Worm (Caenorhabditis elegans): ENCODE data around the gene unc-1.

DNA sequence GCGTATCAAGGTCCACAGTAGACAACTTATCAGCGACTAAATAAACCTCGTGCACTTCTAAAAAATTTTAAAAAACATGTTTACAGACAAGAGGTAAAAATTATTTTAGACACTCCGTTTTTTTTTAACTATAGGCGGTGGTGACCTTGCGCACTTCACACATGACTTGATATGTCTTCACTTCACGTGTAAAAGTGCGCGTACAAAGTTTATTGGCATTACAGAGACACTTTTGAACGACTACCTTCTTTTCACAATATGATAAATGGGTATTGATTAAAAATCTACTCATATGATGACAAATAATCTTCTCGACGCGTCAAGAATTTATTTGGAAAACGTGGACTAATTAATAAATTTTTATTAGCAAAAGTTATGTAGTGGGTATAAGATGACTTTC, 35.5 kb downstream of the unc-1 start:
- TF ChIP-seq snpc-4 (GFP tag; optimal IDR thresholded peaks at IDR 0.05) (no peak), snpc-4 (tag; optimal IDR thresholded peaks at IDR 0.05) (no peak), D2030.7 (GFP tag; IDR thresholded peaks at IDR 0.05) (no peak), efl-1 (GFP tag; optimal IDR thresholded peaks at IDR 0.05) (no peak), C17E4.6 (GFP tag; IDR thresholded peaks at IDR 0.05) (no peak), unc-62 (GFP tag; optimal IDR thresholded peaks at IDR 0.05) (no peak), F37B4.10 (GFP tag; IDR thresholded peaks at IDR 0.05) (no peak), Y53G8AR.9 (GFP tag; conservative IDR thresholded peaks at IDR 0.05) (no peak), die-1 (tag; optimal IDR thresholded peaks at IDR 0.05) (no peak), ceh-100 (GFP tag; IDR thresholded peaks at IDR 0.05) (no peak), tbp1 (GFP tag; optimal IDR thresholded peaks at IDR 0.05) (no peak), pbrm-1 (GFP tag; IDR thresholded peaks at IDR 0.05) (no peak)

All from whole organism, young adult.